Worm (Caenorhabditis elegans) whole organism, late embryonic: ENCODE data around the gene irk-3.

Experiments
- F13H6.1 ChIP-seq: sonication (generic microtip); optimal IDR thresholded peaks from 2 replicates; lab custom pipeline; 2016; ENCODE audit warnings: missing genetic modification characterization, missing compliant biosample characterization
- ama-1 ChIP-seq: fragments of 150-350 bp; optimal IDR thresholded peaks from 2 replicates; lab custom pipeline; 2014
- ceh-31 ChIP-seq: sonication (generic microtip); optimal IDR thresholded peaks from 2 replicates; lab custom pipeline; 2016; ENCODE audit warnings: missing genetic modification characterization, missing compliant biosample characterization
- ceh-6 ChIP-seq: fragments of 200-800 bp; sonication (Bioruptor generic); optimal IDR thresholded peaks from 2 replicates; lab custom pipeline; 2018; ENCODE audit warnings: mild to moderate bottlenecking, missing genetic modification characterization, missing compliant biosample characterization
- ceh-9 ChIP-seq: sonication (generic microtip); optimal IDR thresholded peaks from 2 replicates; lab custom pipeline; 2016; ENCODE audit warnings: mild to moderate bottlenecking, missing genetic modification characterization, inconsistent platforms, missing compliant biosample characterization
- elt-2 ChIP-seq: sonication (generic microtip); optimal IDR thresholded peaks from 2 replicates; lab custom pipeline; 2016; ENCODE audit warnings: missing genetic modification reagents, missing genetic modification characterization, missing compliant biosample characterization
- eyg-1 ChIP-seq: sonication (generic microtip); optimal IDR thresholded peaks from 2 replicates; lab custom pipeline; 2016; ENCODE audit warnings: missing genotype, missing genetic modification characterization, missing compliant biosample characterization
- fkh-10 ChIP-seq: fragments of 150-350 bp; optimal IDR thresholded peaks from 2 replicates; lab custom pipeline; 2014; ENCODE audit warnings: missing biosample characterization, missing genetic modification reagents, missing genetic modification characterization
- lin-11 ChIP-seq: fragments of 200-800 bp; sonication (Bioruptor generic); optimal IDR thresholded peaks from 2 replicates; lab custom pipeline; 2018; ENCODE audit warnings: mild to moderate bottlenecking, missing genetic modification characterization, missing compliant biosample characterization
- pha-4 ChIP-seq: fragments of 150-350 bp; optimal IDR thresholded peaks from 2 replicates; lab custom pipeline; 2018; ENCODE audit warnings: missing biosample characterization, missing genetic modification reagents, missing genetic modification characterization
- sox-2 ChIP-seq: fragments of 200-800 bp; sonication (Bioruptor generic); IDR thresholded peaks from 2 replicates; pipeline ENCODE4 v1.3.6; 2022; ENCODE audit warnings: missing genetic modification reagents, missing genetic modification characterization, missing compliant biosample characterization
- unc-55 ChIP-seq: sonication (generic microtip); optimal IDR thresholded peaks from 2 replicates; lab custom pipeline; 2017; ENCODE audit warnings: missing biosample characterization, missing genetic modification reagents, missing genetic modification characterization
- unc-86 ChIP-seq: sonication (generic microtip); optimal IDR thresholded peaks from 2 replicates; lab custom pipeline; 2016; ENCODE audit warnings: missing genetic modification characterization, missing compliant biosample characterization
- zip-5 ChIP-seq: sonication (generic microtip); optimal IDR thresholded peaks from 2 replicates; lab custom pipeline; 2016; ENCODE audit warnings: missing genetic modification characterization, missing compliant biosample characterization

ce11 chrX:14399035-14399434 lies 28.8 kb upstream of the irk-3 start:
- TF ChIP-seq F13H6.1 (tag; lab: Kevin White, UChicago) (no peak), elt-2 (no peak), pha-4 (tag; lab: Kevin White, UChicago) (no peak), ceh-9 (tag; lab: Kevin White, UChicago) (no peak), eyg-1 (tag; lab: Kevin White, UChicago) (no peak), ama-1 (lab: Kevin White, UChicago) (no peak), ceh-6 (GFP tag; lab: Kevin White, UChicago) (no peak), zip-5 (tag; lab: Kevin White, UChicago) (no peak), sox-2 (no peak), unc-86 (tag; lab: Kevin White, UChicago) (no peak), lin-11 (tag; lab: Kevin White, UChicago) (no peak), fkh-10 (GFP tag; lab: Kevin White, UChicago) (no peak), unc-55 (no peak), ceh-31 (no peak)
